Worm (Caenorhabditis elegans): ENCODE data around the gene Y49F6B.13.
A peak's percentile ranks its signal among the peaks of the same experiment; 100 is the strongest.

Y49F6B.13 gene

DNA sequence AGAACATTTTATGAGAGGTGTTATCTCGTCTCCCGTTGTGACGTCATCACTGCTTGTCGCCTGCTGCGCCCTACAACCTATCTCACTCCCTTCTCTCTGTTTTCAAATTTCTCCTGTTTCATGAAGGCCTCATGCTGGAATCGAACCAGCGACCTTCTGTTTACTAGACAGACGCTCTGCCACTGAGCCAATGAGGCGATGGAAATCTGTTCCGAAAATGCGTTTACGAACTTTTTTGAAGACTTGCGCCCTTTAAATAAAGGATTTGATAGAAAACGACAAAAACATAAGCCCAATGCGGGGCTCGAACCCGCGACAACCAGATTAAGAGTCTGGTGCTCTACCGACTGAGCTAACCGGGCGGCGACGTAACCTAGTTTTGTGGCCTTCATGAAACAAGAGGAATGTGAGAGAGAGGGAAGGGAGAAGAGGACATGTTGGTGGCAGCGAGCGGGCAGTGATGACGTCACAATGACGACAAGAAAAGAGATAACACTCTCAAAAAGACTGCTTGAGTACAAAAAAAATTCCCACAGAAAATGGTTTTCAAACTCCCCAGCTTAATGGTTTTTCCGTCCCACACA, 47.5 kb upstream of the Y49F6B.13 start, which contains the start of gene clec-126 (continued):
- TF ChIP-seq ets-5 (GFP tag; IDR thresholded peaks at IDR 0.05) (no peak), F16B12.6 (tag; optimal IDR thresholded peaks at IDR 0.05) (peak; percentile 28), hpl-2 (GFP tag; optimal IDR thresholded peaks at IDR 0.05) (no peak), nhr-237 (tag; optimal IDR thresholded peaks at IDR 0.05) (no peak), dpl-1 (GFP tag; optimal IDR thresholded peaks at IDR 0.05) (peak in 2 of 3 experiments; percentile 46 to 49), sptf-1 (tag; optimal IDR thresholded peaks at IDR 0.05) (no peak), swsn-7 (tag; optimal IDR thresholded peaks at IDR 0.05) (peak; percentile 65), C34B4.2 (tag; optimal IDR thresholded peaks at IDR 0.05) (no peak), snu-23 (GFP tag; optimal IDR thresholded peaks at IDR 0.05) (peak; percentile 87), nhr-20 (tag; optimal IDR thresholded peaks at IDR 0.05) (peak; percentile 75), ceh-8 (GFP tag; optimal IDR thresholded peaks at IDR 0.05) (peak; percentile 4), nhr-11 (tag; optimal IDR thresholded peaks at IDR 0.05) (no peak), lin-39 (tag; optimal IDR thresholded peaks at IDR 0.05) (no peak), xbp-1 (tag; optimal IDR thresholded peaks at IDR 0.05) (peak; percentile 74), unc-30 (tag; optimal IDR thresholded peaks at IDR 0.05) (no peak), rnt-1 (tag; optimal IDR thresholded peaks at IDR 0.05) (peak; percentile 66), ceh-63 (GFP tag; optimal IDR thresholded peaks at IDR 0.05) (no peak), tbx-2 (tag; optimal IDR thresholded peaks at IDR 0.05) (peak; percentile 65), ztf-4 (tag; optimal IDR thresholded peaks at IDR 0.05) (peak; percentile 64), zag-1 (tag; optimal IDR thresholded peaks at IDR 0.05) (no peak), snpc-4 (tag; optimal IDR thresholded peaks at IDR 0.05) (no peak), jun-1 (tag; optimal IDR thresholded peaks at IDR 0.05) (no peak), nhr-12 (tag; optimal IDR thresholded peaks at IDR 0.05) (no peak), nhr-85 (tag) (peak; percentile 82), fkh-4 (tag; optimal IDR thresholded peaks at IDR 0.05; ENCODE audit: borderline replicate concordance) (no peak), nhr-90 (tag; optimal IDR thresholded peaks at IDR 0.05; ENCODE audit: poor library complexity) (peak; percentile 90), mef-2 (tag; optimal IDR thresholded peaks at IDR 0.05) (peak; percentile 15), elt-3 (tag; optimal IDR thresholded peaks at IDR 0.05) (peak in 2 of 6 experiments; percentile 2 to 40), lir-3 (tag; optimal IDR thresholded peaks at IDR 0.05; ENCODE audit: poor library complexity) (peak; percentile 39), mep-1 (tag; optimal IDR thresholded peaks at IDR 0.05) (peak; percentile 71), aha-1 (tag; optimal IDR thresholded peaks at IDR 0.05) (no peak), isw-1 (GFP tag; IDR thresholded peaks at IDR 0.05) (no peak), fkh-10 (GFP tag; optimal IDR thresholded peaks at IDR 0.05) (peak; percentile 10), elt-2 (tag; optimal IDR thresholded peaks at IDR 0.05) (peak; percentile 65), ceh-88 (GFP tag; IDR thresholded peaks at IDR 0.05) (0 out of 2 replicates have a peak, but pooled peaks have one; percentile 33), nhr-77 (tag; optimal IDR thresholded peaks at IDR 0.05) (peak; percentile 69)

DNA sequence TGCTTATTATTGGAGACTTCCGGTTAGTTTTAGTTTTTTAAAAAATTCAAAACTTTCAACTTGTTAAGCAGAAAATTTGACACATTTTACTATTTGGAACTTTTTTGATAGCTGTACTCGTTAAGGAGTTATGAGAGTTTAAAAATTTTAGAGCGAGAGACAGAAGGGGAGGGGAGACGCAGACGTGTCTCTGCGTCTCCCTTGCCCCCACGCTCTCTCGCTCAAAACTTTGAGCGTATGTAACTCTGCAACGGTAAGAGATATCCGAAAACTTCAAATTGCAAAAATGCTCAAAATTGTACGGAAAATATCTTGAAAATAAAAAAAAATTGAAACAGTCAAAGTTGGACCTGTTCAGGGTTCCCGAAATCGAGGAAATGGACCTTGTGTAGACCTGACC, 44.7 kb upstream of the Y49F6B.13 start:
- TF ChIP-seq snu-23 (GFP tag; optimal IDR thresholded peaks at IDR 0.05): no peak
- TF ChIP-seq skn-1 (tag; optimal IDR thresholded peaks at IDR 0.05): no peak
- no peak for TF ChIP-seq efl-3 (GFP tag; optimal IDR thresholded peaks at IDR 0.05)
- no peak for TF ChIP-seq ceh-8 (GFP tag; optimal IDR thresholded peaks at IDR 0.05)
- no peak for TF ChIP-seq mef-2 (tag; optimal IDR thresholded peaks at IDR 0.05)
- TF ChIP-seq fkh-4 (tag; optimal IDR thresholded peaks at IDR 0.05; ENCODE audit: borderline replicate concordance): no peak
- TF ChIP-seq egl-27 (tag; optimal IDR thresholded peaks at IDR 0.05): no peak
- no peak for TF ChIP-seq lsy-2 (tag; optimal IDR thresholded peaks at IDR 0.05)
- TF ChIP-seq alr-1 (tag; optimal IDR thresholded peaks at IDR 0.05; ENCODE audit: borderline replicate concordance): no peak

All from whole organism, L1 larva.